Worm (Caenorhabditis elegans) whole organism, L1 larva: ENCODE measurements around the gene ZC455.1.
A peak's percentile ranks its signal among the peaks of the same experiment; 100 is the strongest.

Source experiments
- Y116A8C.19 ChIP-seq: sonication (generic microtip); optimal IDR thresholded peaks from 2 replicates; lab custom pipeline; 2016; ENCODE audit warnings: missing compliant biosample characterization, missing genetic modification characterization, borderline replicate concordance
- aly-2 ChIP-seq: fragments of 150-350 bp; optimal IDR thresholded peaks from 2 replicates; lab custom pipeline; 2014; ENCODE audit warnings: missing biosample characterization, missing genetic modification characterization
- elt-2 ChIP-seq: sonication (generic microtip); optimal IDR thresholded peaks from 2 replicates; lab custom pipeline; 2016; ENCODE audit warnings: missing genetic modification characterization, mild to moderate bottlenecking, inconsistent platforms, missing compliant biosample characterization, missing genetic modification reagents
- elt-3 ChIP-seq, 6 experiments: fragments of 150-350 bp in 1 of 6; sonication (generic microtip); optimal IDR thresholded peaks; 2 replicates each; lab custom pipeline; 2017 to 2018; ENCODE audit warnings: missing biosample characterization in 6 of 6, missing genetic modification characterization in 6 of 6, inconsistent platforms in 1 of 6
- lin-13 ChIP-seq: fragments of 150-350 bp; optimal IDR thresholded peaks from 2 replicates; lab custom pipeline; 2014; ENCODE audit warnings: missing biosample characterization, missing genetic modification reagents, missing genetic modification characterization
- nhr-12 ChIP-seq: sonication (generic microtip); optimal IDR thresholded peaks from 2 replicates; lab custom pipeline; 2017; ENCODE audit warnings: missing biosample characterization, missing genetic modification characterization
- nhr-47 ChIP-seq: sonication (generic microtip); optimal IDR thresholded peaks from 2 replicates; lab custom pipeline; 2016; ENCODE audit warnings: mild to moderate bottlenecking, missing genetic modification characterization, moderate library complexity, missing compliant biosample characterization
- sptf-1 ChIP-seq: fragments of 150-350 bp; optimal IDR thresholded peaks from 2 replicates; lab custom pipeline; 2014; ENCODE audit warnings: missing biosample characterization, missing genetic modification characterization
- zag-1 ChIP-seq: fragments of 150-350 bp; optimal IDR thresholded peaks from 2 replicates; lab custom pipeline; 2014; ENCODE audit warnings: missing biosample characterization, missing genetic modification characterization

ce11 chrV:12795196-12795595, 21.9 kb downstream of the ZC455.1 start, which contains the start of gene ugt-4:
- no peak for TF ChIP-seq lin-13 (GFP tag; lab: Kevin White, UChicago)
- TF ChIP-seq Y116A8C.19 (tag; lab: Kevin White, UChicago), result no peak
- TF ChIP-seq sptf-1 (tag; lab: Kevin White, UChicago), result no peak
- TF ChIP-seq elt-2 (tag; lab: Kevin White, UChicago), result peak; percentile 50
- TF ChIP-seq nhr-12 (tag; lab: Kevin White, UChicago), result no peak
- TF ChIP-seq aly-2 (tag; lab: Kevin White, UChicago), result no peak
- no peak for TF ChIP-seq zag-1
- no peak for TF ChIP-seq nhr-47 (tag; lab: Kevin White, UChicago)
- TF ChIP-seq elt-3 (tag; optimal IDR thresholded peaks at IDR 0.05; lab: Kevin White, UChicago), result peak in 1 of 6 experiments; percentile 47
